Worm (Caenorhabditis elegans): Measurements from ENCODE around the gene R12B2.7.

ce11 chrIII:5812672-5813071 is 2.2 kb upstream of the R12B2.7 start:
- TF ChIP-seq ztf-22 (GFP tag; optimal IDR thresholded peaks at IDR 0.05) (no peak), zim-3 (tag; optimal IDR thresholded peaks at IDR 0.05) (no peak)

Measured in whole organism, young adult.